Worm (Caenorhabditis elegans): ENCODE results near the gene F13D11.3.

DNA sequence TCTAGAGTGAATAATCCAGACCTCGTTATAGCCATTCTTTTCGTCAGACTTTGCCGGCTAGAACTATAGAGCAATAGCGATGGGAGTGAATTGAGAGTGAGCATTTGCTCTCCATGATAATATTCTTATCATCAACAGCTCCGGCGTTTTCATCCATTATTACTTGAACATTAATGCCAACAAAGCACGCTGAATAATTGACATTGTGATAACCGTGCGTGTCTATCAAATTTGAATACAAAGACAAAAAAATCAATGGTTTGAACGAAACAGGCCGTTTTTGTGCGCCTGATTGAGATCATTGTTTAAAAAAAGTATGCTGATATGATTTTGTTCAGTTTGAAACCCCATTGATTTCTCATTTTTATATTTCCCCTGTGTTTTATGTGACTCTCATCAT, 33.9 kb upstream of the F13D11.3 start, which contains the start of gene dct-11:
- TF ChIP-seq ham-2 (GFP tag; optimal IDR thresholded peaks at IDR 0.05) = no peak
- no peak for TF ChIP-seq nhr-76 (tag; optimal IDR thresholded peaks at IDR 0.05)
- TF ChIP-seq cnd-1 (tag; optimal IDR thresholded peaks at IDR 0.05) = no peak
